Worm (Caenorhabditis elegans) whole organism, midembryonic: ENCODE results near the gene C54C6.7.

Experiments
- flt-1 ChIP-seq: fragments of 200-800 bp; sonication (Bioruptor generic); IDR thresholded peaks from 2 replicates; pipeline ENCODE4 v1.3.6; 2022; ENCODE audit warnings: missing genetic modification characterization, missing compliant biosample characterization
- med-1 ChIP-seq: sonication (generic microtip); optimal IDR thresholded peaks from 2 replicates; lab custom pipeline; 2017; ENCODE audit warnings: missing genetic modification characterization, mild to moderate bottlenecking, missing compliant biosample characterization, antibody characterized with exemption, missing genetic modification reagents; ENCODE audit not compliant: insufficient read depth
- ref-1 ChIP-seq: fragments of 200-800 bp; sonication (Bioruptor generic); conservative IDR thresholded peaks from 2 replicates; pipeline ENCODE4 v1.3.6; 2022; ENCODE audit warnings: missing genetic modification reagents, missing genetic modification characterization, missing compliant biosample characterization
- tab-1 ChIP-seq: fragments of 200-800 bp; sonication (Bioruptor generic); IDR thresholded peaks from 2 replicates; pipeline ENCODE4 v1.3.6; 2022; ENCODE audit warnings: missing genetic modification characterization, missing compliant biosample characterization

DNA sequence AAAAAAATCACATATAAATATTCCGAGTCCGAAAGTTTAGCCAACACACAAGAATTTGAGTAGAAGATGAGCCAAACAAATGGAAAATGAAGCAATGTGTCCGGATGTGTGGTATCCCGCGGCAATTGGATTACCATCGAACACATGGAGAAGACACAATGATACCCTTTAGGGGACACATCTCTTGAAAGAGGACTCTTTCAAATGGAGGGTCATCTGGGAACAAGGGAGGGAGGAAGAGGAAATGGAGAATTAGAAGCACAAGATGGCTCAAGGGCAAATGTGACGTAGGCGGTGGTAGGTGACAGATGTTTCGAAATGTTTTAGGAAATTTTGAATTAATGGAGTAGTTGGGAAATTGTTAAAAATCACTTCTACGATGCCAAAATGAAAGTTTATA, 3.2 kb downstream of the C54C6.7 start:
- TF ChIP-seq flt-1 (peak; percentile 19; the same call in 1 of the 2 replicates), ref-1 (no peak), med-1 (GFP tag; lab: Kevin White, UChicago) (no peak), tab-1 (GFP tag; lab: Robert Waterston, UW) (no peak)
